Worm (Caenorhabditis elegans): Measurements from ENCODE around the gene snf-11.
A peak's percentile ranks its signal among the peaks of the same experiment; 100 is the strongest.

DNA sequence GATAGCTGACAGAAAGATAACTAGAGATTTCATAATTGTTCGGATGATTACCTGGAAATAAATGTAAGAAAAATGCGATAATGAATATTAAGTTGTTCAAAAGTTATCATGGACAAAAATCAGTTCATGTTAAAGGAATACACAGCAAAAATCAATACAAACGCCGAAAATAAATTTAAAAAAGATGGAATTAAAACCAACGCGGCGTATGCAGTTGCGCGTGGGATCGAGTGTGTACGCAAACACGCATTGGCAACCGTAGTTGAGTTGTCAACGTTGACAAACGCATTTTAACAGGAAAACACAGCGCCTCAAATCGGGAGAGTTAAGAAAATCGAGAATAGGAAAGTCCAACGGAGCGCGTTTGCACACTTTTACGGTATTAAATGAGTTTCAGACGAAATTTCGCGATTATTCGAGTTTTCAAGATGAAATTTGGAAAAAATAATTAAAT, 18.7 kb upstream of the snf-11 start, which contains the start of gene tmed-10:
- TF ChIP-seq unc-55 (GFP tag; optimal IDR thresholded peaks at IDR 0.05) (peak; percentile 31), ama-1 (optimal IDR thresholded peaks at IDR 0.05) (no peak), lin-11 (tag; optimal IDR thresholded peaks at IDR 0.05) (no peak), sox-4 (tag; optimal IDR thresholded peaks at IDR 0.05) (no peak), fkh-10 (GFP tag; optimal IDR thresholded peaks at IDR 0.05) (no peak), pros-1 (tag; optimal IDR thresholded peaks at IDR 0.05) (no peak), hlh-30 (tag; optimal IDR thresholded peaks at IDR 0.05; ENCODE audit: insufficient read depth) (no peak)
